Fruit fly (Drosophila melanogaster) whole organism, embryonic: Measurements from ENCODE around the gene sosie.
A peak's percentile ranks its signal among the peaks of the same experiment; 100 is the strongest.

Experiments used
- Adf1 ChIP-seq: fragments of 200-800 bp; sonication (Bioruptor generic); IDR thresholded peaks from 2 replicates; pipeline ENCODE4 v1.3.6; 2022; ENCODE audit warnings: missing biosample characterization, missing genetic modification characterization
- Asciz ChIP-seq: fragments of 200-800 bp; sonication (Bioruptor generic); optimal IDR thresholded peaks from 2 replicates; lab custom pipeline; 2017; ENCODE audit warnings: missing biosample characterization, mild to moderate bottlenecking, missing genetic modification characterization, missing genetic modification reagents
- B-H1 ChIP-seq: fragments of 200-800 bp; sonication (Bioruptor generic); IDR thresholded peaks from 3 replicates; pipeline ENCODE4 v1.3.6; 2022; ENCODE audit warnings: missing biosample characterization, missing genetic modification characterization
- BtbVII ChIP-seq: fragments of 200-800 bp; sonication (Bioruptor generic); optimal IDR thresholded peaks from 3 replicates; lab custom pipeline; 2017; ENCODE audit warnings: missing biosample characterization, mild to moderate bottlenecking, missing genetic modification characterization
- CG10979 ChIP-seq: fragments of 200-800 bp; sonication (Bioruptor generic); optimal IDR thresholded peaks from 2 replicates; lab custom pipeline; 2018; ENCODE audit warnings: missing biosample characterization, mild to moderate bottlenecking, missing genetic modification characterization, moderate library complexity
- CG12104 ChIP-seq: fragments of 200-800 bp; sonication (Bioruptor generic); optimal IDR thresholded peaks from 3 replicates; lab custom pipeline; 2016; ENCODE audit warnings: missing biosample characterization, missing genetic modification characterization
- CG12659 ChIP-seq: fragments of 200-800 bp; sonication (Bioruptor generic); optimal IDR thresholded peaks from 3 replicates; lab custom pipeline; 2017; ENCODE audit warnings: mild to moderate bottlenecking, missing biosample characterization, missing genetic modification reagents, missing genetic modification characterization
- CG12942 ChIP-seq: fragments of 200-800 bp; sonication (Bioruptor generic); optimal IDR thresholded peaks from 3 replicates; lab custom pipeline; 2016; ENCODE audit warnings: missing biosample characterization, missing genetic modification characterization
- CG13287 ChIP-seq: fragments of 200-800 bp; sonication (Bioruptor generic); IDR thresholded peaks from 2 replicates; pipeline ENCODE4 v1.3.6; 2022; ENCODE audit warnings: missing biosample characterization, missing genetic modification characterization; ENCODE audit not compliant: partially characterized antibody
- CG13296 ChIP-seq: fragments of 200-800 bp; sonication (Bioruptor generic); optimal IDR thresholded peaks from 3 replicates; lab custom pipeline; 2018; ENCODE audit warnings: missing biosample characterization, mild to moderate bottlenecking, missing genetic modification characterization
- CG18764 ChIP-seq: fragments of 200-800 bp; sonication (Bioruptor generic); optimal IDR thresholded peaks from 3 replicates; lab custom pipeline; 2016; ENCODE audit warnings: missing biosample characterization, missing genetic modification characterization
- CG2116 ChIP-seq: fragments of 200-800 bp; sonication (Bioruptor generic); optimal IDR thresholded peaks from 3 replicates; lab custom pipeline; 2018; ENCODE audit warnings: missing biosample characterization, mild to moderate bottlenecking, missing genetic modification characterization
- CG2129 ChIP-seq: fragments of 200-800 bp; sonication (Bioruptor generic); IDR thresholded peaks from 2 replicates; pipeline ENCODE4 v1.3.6; 2022; ENCODE audit warnings: missing biosample characterization, missing genetic modification characterization; ENCODE audit not compliant: partially characterized antibody
- CG2199 ChIP-seq: fragments of 200-800 bp; sonication (Bioruptor generic); IDR thresholded peaks from 3 replicates; pipeline ENCODE4 v1.3.6; 2022; ENCODE audit warnings: missing biosample characterization, missing genetic modification characterization
- CG2678 ChIP-seq: fragments of 200-800 bp; sonication (Bioruptor generic); optimal IDR thresholded peaks from 3 replicates; lab custom pipeline; 2019; ENCODE audit warnings: missing biosample characterization, mild to moderate bottlenecking, missing genetic modification characterization, moderate library complexity
- CG34376 ChIP-seq: fragments of 200-800 bp; sonication (Bioruptor generic); optimal IDR thresholded peaks from 2 replicates; lab custom pipeline; 2018; ENCODE audit warnings: missing biosample characterization, mild to moderate bottlenecking, missing genetic modification characterization
- CG4820 ChIP-seq: fragments of 200-800 bp; sonication (Bioruptor generic); optimal IDR thresholded peaks from 3 replicates; lab custom pipeline; 2016; ENCODE audit warnings: missing biosample characterization, missing genetic modification characterization
- CG6683 ChIP-seq: fragments of 200-800 bp; sonication (Bioruptor generic); optimal IDR thresholded peaks from 2 replicates; lab custom pipeline; 2017; ENCODE audit warnings: missing biosample characterization, mild to moderate bottlenecking, missing genetic modification characterization, missing genetic modification reagents
- CG6791 ChIP-seq: fragments of 200-800 bp; sonication (Bioruptor generic); IDR thresholded peaks from 3 replicates; pipeline ENCODE4 v1.3.6; 2022; ENCODE audit warnings: missing biosample characterization, missing genetic modification characterization; ENCODE audit not compliant: partially characterized antibody
- CG8290 ChIP-seq, 3 experiments: fragments of 200-800 bp; sonication (Bioruptor generic); optimal IDR thresholded peaks; 2 replicates each; lab custom pipeline; 2016 to 2019; ENCODE audit warnings: missing biosample characterization in 3 of 3, missing genetic modification characterization in 3 of 3, mild to moderate bottlenecking in 2 of 3, moderate library complexity in 1 of 3
- CG8388 ChIP-seq: fragments of 200-800 bp; sonication (Bioruptor generic); optimal IDR thresholded peaks from 2 replicates; lab custom pipeline; 2019; ENCODE audit warnings: missing biosample characterization, mild to moderate bottlenecking, missing genetic modification characterization, moderate library complexity
- D ChIP-seq, 2 experiments: fragments of 200-800 bp in 1 of 2; fragments of >200 bp in 1 of 2; sonication (Bioruptor generic) in 1 of 2; optimal IDR thresholded peaks; 2 replicates in 1 of 2; 3 replicates in 1 of 2; lab custom pipeline; 2017; ENCODE audit warnings: mild to moderate bottlenecking in 1 of 2, missing biosample characterization in 1 of 2, missing genetic modification characterization in 1 of 2, missing genetic modification reagents in 1 of 2
- Hey ChIP-seq: fragments of 200-800 bp; sonication (Bioruptor generic); optimal IDR thresholded peaks from 3 replicates; lab custom pipeline; 2018; ENCODE audit warnings: missing biosample characterization, mild to moderate bottlenecking, missing genetic modification characterization
- HmgZ ChIP-seq: fragments of 200-800 bp; sonication (Bioruptor generic); optimal IDR thresholded peaks from 2 replicates; lab custom pipeline; 2018; ENCODE audit warnings: missing biosample characterization, mild to moderate bottlenecking, missing genetic modification characterization
- Hr39 ChIP-seq: fragments of >200 bp; optimal IDR thresholded peaks from 2 replicates; lab custom pipeline; 2017
- Med ChIP-seq: fragments of 200-800 bp; sonication (Bioruptor generic); peaks from one replicate; lab custom pipeline; 2016; ENCODE audit warnings: missing biosample characterization, missing genetic modification characterization, mild to moderate bottlenecking, inconsistent platforms, moderate library complexity
- Mes4 ChIP-seq: fragments of 200-800 bp; sonication (Bioruptor generic); optimal IDR thresholded peaks from 2 replicates; lab custom pipeline; 2016; ENCODE audit warnings: missing biosample characterization, missing genetic modification characterization
- Oli ChIP-seq: fragments of 200-800 bp; sonication (Bioruptor generic); optimal IDR thresholded peaks from 2 replicates; lab custom pipeline; 2018; ENCODE audit warnings: missing biosample characterization, mild to moderate bottlenecking, missing genetic modification characterization, moderate library complexity
- Optix ChIP-seq: fragments of 200-800 bp; sonication (Bioruptor generic); IDR thresholded peaks from 3 replicates; pipeline ENCODE4 v1.3.6; 2022; ENCODE audit warnings: missing biosample characterization, missing genetic modification characterization
- Ptx1 ChIP-seq: fragments of 200-800 bp; sonication (Bioruptor generic); IDR thresholded peaks from 2 replicates; pipeline ENCODE4 v1.3.6; 2022; ENCODE audit warnings: missing biosample characterization, missing genetic modification characterization
- Rfx ChIP-seq: fragments of 200-800 bp; sonication (Bioruptor generic); IDR thresholded peaks from 2 replicates; pipeline ENCODE4 v1.3.6; 2022; ENCODE audit warnings: missing biosample characterization, missing genetic modification characterization
- Scr ChIP-seq: fragments of 200-800 bp; sonication (Bioruptor generic); IDR thresholded peaks from 2 replicates; pipeline ENCODE4 v1.3.6; 2022; ENCODE audit warnings: missing biosample characterization, missing genetic modification characterization; ENCODE audit not compliant: partially characterized antibody
- Sox102F ChIP-seq: fragments of 200-800 bp; sonication (Bioruptor generic); optimal IDR thresholded peaks from 2 replicates; lab custom pipeline; 2018; ENCODE audit warnings: missing biosample characterization, mild to moderate bottlenecking, missing genetic modification characterization, moderate library complexity
- TFAM ChIP-seq: fragments of 200-800 bp; sonication (Bioruptor generic); optimal IDR thresholded peaks from 2 replicates; lab custom pipeline; 2017; ENCODE audit warnings: missing biosample characterization, missing genetic modification characterization, inconsistent platforms
- Trl ChIP-seq, 3 experiments: fragments of >200 bp in 2 of 3; fragments of 200-800 bp in 1 of 3; sonication (Bioruptor generic) in 1 of 3; optimal IDR thresholded peaks; 2 replicates in 1 of 3; 3 replicates in 2 of 3; lab custom pipeline; 2016 to 2017; ENCODE audit warnings: missing biosample characterization in 1 of 3, missing genetic modification characterization in 1 of 3
- Vsx1 ChIP-seq: fragments of 200-800 bp; sonication (Bioruptor generic); optimal IDR thresholded peaks from 2 replicates; lab custom pipeline; 2017; ENCODE audit warnings: missing biosample characterization, mild to moderate bottlenecking, missing genetic modification characterization, missing genetic modification reagents
- bab2 ChIP-seq: fragments of 200-800 bp; sonication (Bioruptor generic); optimal IDR thresholded peaks from 2 replicates; lab custom pipeline; 2016; ENCODE audit warnings: missing biosample characterization, missing genetic modification characterization
- bcd ChIP-seq: fragments of 200-800 bp; sonication (Bioruptor generic); optimal IDR thresholded peaks from 2 replicates; lab custom pipeline; 2017; ENCODE audit warnings: missing biosample characterization, mild to moderate bottlenecking, missing genetic modification characterization
- chm ChIP-seq: fragments of 200-800 bp; sonication (Bioruptor generic); IDR thresholded peaks from 2 replicates; pipeline ENCODE4 v1.3.6; 2022; ENCODE audit warnings: missing biosample characterization, missing genetic modification characterization
- ci ChIP-seq: fragments of 200-800 bp; sonication (Bioruptor generic); IDR thresholded peaks from 3 replicates; pipeline ENCODE4 v1.3.6; 2022; ENCODE audit warnings: missing biosample characterization, missing genetic modification characterization
- cwo ChIP-seq: fragments of 200-800 bp; sonication (Bioruptor generic); optimal IDR thresholded peaks from 3 replicates; lab custom pipeline; 2017; ENCODE audit warnings: missing biosample characterization, missing genetic modification characterization, mild to moderate bottlenecking, moderate library complexity, missing genetic modification reagents
- fru ChIP-seq: fragments of >200 bp; optimal IDR thresholded peaks from 2 replicates; lab custom pipeline; 2017
- gfzf ChIP-seq: fragments of 200-800 bp; sonication (Bioruptor generic); optimal IDR thresholded peaks from 2 replicates; lab custom pipeline; 2016; ENCODE audit warnings: missing biosample characterization, mild to moderate bottlenecking, missing genetic modification characterization, moderate library complexity
- ham ChIP-seq: fragments of 200-800 bp; sonication (Bioruptor generic); IDR thresholded peaks from 2 replicates; pipeline ENCODE4 v1.3.6; 2022; ENCODE audit warnings: missing biosample characterization, missing genetic modification characterization
- hth ChIP-seq: fragments of >200 bp; optimal IDR thresholded peaks from 2 replicates; lab custom pipeline; 2017; ENCODE audit warnings: inconsistent platforms
- pnt ChIP-seq: fragments of 200-800 bp; sonication (Bioruptor generic); optimal IDR thresholded peaks from 3 replicates; lab custom pipeline; 2016; ENCODE audit warnings: missing biosample characterization, missing genetic modification characterization
- sob ChIP-seq: fragments of 200-800 bp; sonication (Bioruptor generic); IDR thresholded peaks from 2 replicates; pipeline ENCODE4 v1.3.6; 2022; ENCODE audit warnings: missing biosample characterization, missing genetic modification characterization
- stc ChIP-seq: fragments of 200-800 bp; sonication (Bioruptor generic); IDR thresholded peaks from 2 replicates; pipeline ENCODE4 v1.3.6; 2022; ENCODE audit warnings: missing biosample characterization, missing genetic modification characterization
- tna ChIP-seq: fragments of 200-800 bp; sonication (Bioruptor generic); IDR thresholded peaks from 2 replicates; pipeline ENCODE4 v1.3.6; 2022; ENCODE audit warnings: missing biosample characterization, missing genetic modification characterization; ENCODE audit not compliant: partially characterized antibody
- zfh1 ChIP-seq: fragments of 200-800 bp; sonication (Bioruptor generic); IDR thresholded peaks from 3 replicates; pipeline ENCODE4 v1.3.6; 2022; ENCODE audit warnings: missing biosample characterization, missing genetic modification characterization

Gene sosie

DNA sequence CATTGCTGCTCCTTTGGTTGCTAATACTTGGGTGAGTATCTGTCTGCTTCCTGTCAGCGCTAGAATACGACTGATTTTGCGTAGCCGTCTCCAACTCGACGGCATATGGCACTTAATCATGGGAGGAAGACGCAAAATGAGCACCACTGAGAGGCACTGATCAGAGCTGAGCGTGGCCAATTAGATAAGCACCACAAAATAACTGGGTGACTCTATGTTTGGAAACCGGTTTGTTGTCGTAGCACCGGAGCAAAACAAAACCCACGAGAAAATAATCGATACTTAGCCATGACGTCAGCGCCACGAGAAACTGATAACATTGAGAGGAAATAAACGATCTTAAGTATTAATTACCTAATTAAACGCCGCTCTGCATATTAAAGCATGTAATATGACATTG is 34.2 kb upstream of the sosie start, which contains the start of gene Ude (continued):
- TF ChIP-seq Hr39 (lab: Kevin White, UChicago), result no peak
- TF ChIP-seq CG10979, result no peak
- peak; percentile 83 for TF ChIP-seq Vsx1 (GFP tag; lab: Kevin White, UChicago)
- no peak for TF ChIP-seq gfzf
- no peak for TF ChIP-seq B-H1 (GFP tag; lab: Robert Waterston, UW)
- TF ChIP-seq Hey (tag; lab: Kevin White, UChicago), result no peak
- no peak for TF ChIP-seq bcd (GFP tag; lab: Kevin White, UChicago)
- TF ChIP-seq fru (lab: Kevin White, UChicago), result no peak
- TF ChIP-seq Sox102F (GFP tag; lab: Kevin White, UChicago), result no peak
- TF ChIP-seq CG2678 (tag; lab: Kevin White, UChicago), result no peak
- no peak for TF ChIP-seq CG12104 (GFP tag; lab: Kevin White, UChicago)
- no peak for TF ChIP-seq CG13296 (GFP tag; lab: Kevin White, UChicago)
- peak in 1 of 2 experiments; percentile 63 for TF ChIP-seq Trl (optimal IDR thresholded peaks at IDR 0.05; lab: Kevin White, UChicago)
- no peak for TF ChIP-seq Trl (GFP tag; optimal IDR thresholded peaks at IDR 0.05; lab: Kevin White, UChicago)
- peak; percentile 13; the same call in 1 of the 2 replicates for TF ChIP-seq Adf1 (GFP tag; lab: Robert Waterston, UW)
- no peak for TF ChIP-seq tna (GFP tag; lab: Robert Waterston, UW)
- TF ChIP-seq Mes4, result no peak
- no peak for TF ChIP-seq hth (lab: Kevin White, UChicago)
- no peak for TF ChIP-seq CG12942 (GFP tag; lab: Kevin White, UChicago)
- TF ChIP-seq CG8290 (GFP tag; optimal IDR thresholded peaks at IDR 0.05; lab: Kevin White, UChicago), result no peak
- TF ChIP-seq CG8290 (tag; optimal IDR thresholded peaks at IDR 0.05; lab: Kevin White, UChicago), result no peak
- TF ChIP-seq ham, result no peak
- TF ChIP-seq CG13287 (GFP tag; lab: Robert Waterston, UW), result peak; percentile 28
- peak; percentile 61; the same call in 2 of the 3 replicates for TF ChIP-seq ci (GFP tag; lab: Robert Waterston, UW)
- peak; percentile 26 for TF ChIP-seq Med (GFP tag; lab: Kevin White, UChicago)
- no peak for TF ChIP-seq Oli
- TF ChIP-seq sob (GFP tag; lab: Robert Waterston, UW), result 0 out of 2 replicates have a peak, but pooled peaks have one; percentile 11
- TF ChIP-seq stc (GFP tag; lab: Robert Waterston, UW), result no peak
- no peak for TF ChIP-seq CG12659 (GFP tag; lab: Kevin White, UChicago)
- TF ChIP-seq Rfx (GFP tag; lab: Robert Waterston, UW), result 0 out of 2 replicates have a peak, but pooled peaks have one; percentile 23
- peak; percentile 33 for TF ChIP-seq BtbVII
- peak; percentile 27 for TF ChIP-seq CG34376 (GFP tag; lab: Kevin White, UChicago)
- TF ChIP-seq cwo (GFP tag; lab: Kevin White, UChicago), result no peak
- no peak for TF ChIP-seq bab2
- TF ChIP-seq CG6683, result no peak
- TF ChIP-seq CG2129 (GFP tag; lab: Robert Waterston, UW), result no peak
- no peak for TF ChIP-seq CG18764
- TF ChIP-seq CG8388 (GFP tag; lab: Kevin White, UChicago), result no peak
- TF ChIP-seq pnt (GFP tag; lab: Kevin White, UChicago), result no peak
- TF ChIP-seq Ptx1 (GFP tag; lab: Robert Waterston, UW), result no peak
- no peak for TF ChIP-seq zfh1
- TF ChIP-seq chm (GFP tag; lab: Robert Waterston, UW), result peak; percentile 49; the same call in 1 of the 2 replicates
- no peak for TF ChIP-seq CG4820 (GFP tag; lab: Kevin White, UChicago)
- TF ChIP-seq CG2199 (GFP tag; lab: Robert Waterston, UW), result no peak
- no peak for TF ChIP-seq CG2116 (GFP tag; lab: Kevin White, UChicago)
- no peak for TF ChIP-seq Asciz (GFP tag; lab: Kevin White, UChicago)
- no peak for TF ChIP-seq CG6791
- no peak for TF ChIP-seq Optix (GFP tag; lab: Robert Waterston, UW)
- no peak for TF ChIP-seq Scr
- no peak for TF ChIP-seq D (optimal IDR thresholded peaks at IDR 0.05; lab: Kevin White, UChicago)
- no peak for TF ChIP-seq D (GFP tag; optimal IDR thresholded peaks at IDR 0.05; lab: Kevin White, UChicago)
- TF ChIP-seq HmgZ (tag; lab: Kevin White, UChicago), result peak; percentile 8
- TF ChIP-seq TFAM (GFP tag; lab: Kevin White, UChicago), result no peak
